Worm (Caenorhabditis elegans) whole organism, L4 larva: ENCODE results near the gene egl-13.

Source experiments
- F10B5.3 ChIP-seq: sonication (generic microtip); optimal IDR thresholded peaks from 2 replicates; lab custom pipeline; 2016; ENCODE audit warnings: mild to moderate bottlenecking, missing genetic modification characterization, missing compliant biosample characterization
- F49E8.2 ChIP-seq: sonication (generic microtip); optimal IDR thresholded peaks from 2 replicates; lab custom pipeline; 2016; ENCODE audit warnings: missing compliant biosample characterization, mild to moderate bottlenecking, missing genetic modification characterization, borderline replicate concordance
- Y105C5A.15 ChIP-seq: fragments of 200-800 bp; sonication (Bioruptor generic); IDR thresholded peaks from 2 replicates; pipeline ENCODE4 v1.3.6; 2022; ENCODE audit warnings: missing genetic modification characterization, missing compliant biosample characterization
- aha-1 ChIP-seq: fragments of 150-350 bp; peaks from one replicate; lab custom pipeline; 2014; ENCODE audit warnings: missing biosample characterization, missing genetic modification characterization
- aly-2 ChIP-seq: sonication (generic microtip); optimal IDR thresholded peaks from 2 replicates; lab custom pipeline; 2018; ENCODE audit warnings: missing biosample characterization, missing genetic modification characterization
- attf-4 ChIP-seq: sonication (generic microtip); optimal IDR thresholded peaks from 3 replicates; lab custom pipeline; 2017; ENCODE audit warnings: missing biosample characterization, missing genetic modification characterization
- ceh-20 ChIP-seq: fragments of 200-800 bp; sonication (Bioruptor generic); IDR thresholded peaks from 2 replicates; pipeline ENCODE4 v1.3.6; 2022; ENCODE audit warnings: missing genetic modification reagents, missing genetic modification characterization, missing compliant biosample characterization
- ceh-82 ChIP-seq: sonication (generic microtip); optimal IDR thresholded peaks from 2 replicates; lab custom pipeline; 2017; ENCODE audit warnings: missing biosample characterization, missing genetic modification characterization
- ctbp-1 ChIP-seq: fragments of 200-800 bp; sonication (Bioruptor generic); IDR thresholded peaks from 2 replicates; pipeline ENCODE4 v1.3.6; 2022; ENCODE audit warnings: missing genetic modification reagents, missing genetic modification characterization, missing compliant biosample characterization
- daf-16 ChIP-seq, 3 experiments: sonication (generic microtip); optimal IDR thresholded peaks; 2 replicates each; lab custom pipeline; 2016 to 2017; ENCODE audit warnings: missing genetic modification characterization in 3 of 3, missing genetic modification reagents in 3 of 3, mild to moderate bottlenecking in 2 of 3, missing compliant biosample characterization in 2 of 3, missing biosample characterization in 1 of 3, moderate library complexity in 1 of 3
- dmd-6 ChIP-seq: fragments of 200-800 bp; sonication (Bioruptor generic); IDR thresholded peaks from 2 replicates; pipeline ENCODE4 v1.3.6; 2022; ENCODE audit warnings: missing genetic modification reagents, missing genetic modification characterization, missing compliant biosample characterization
- egl-27 ChIP-seq: sonication (generic microtip); optimal IDR thresholded peaks from 3 replicates; lab custom pipeline; 2017; ENCODE audit warnings: missing biosample characterization, missing genetic modification reagents, missing genetic modification characterization
- fos-1 ChIP-seq: fragments of 150-350 bp; optimal IDR thresholded peaks from 2 replicates; lab custom pipeline; 2014; ENCODE audit warnings: missing biosample characterization, missing genetic modification characterization
- gei-8 ChIP-seq: fragments of 200-800 bp; sonication (Bioruptor generic); optimal IDR thresholded peaks from 2 replicates; lab custom pipeline; 2018; ENCODE audit warnings: mild to moderate bottlenecking, missing genetic modification characterization, missing compliant biosample characterization
- hlh-30 ChIP-seq: sonication (generic microtip); optimal IDR thresholded peaks from 2 replicates; lab custom pipeline; 2017; ENCODE audit warnings: antibody characterized with exemption, mild to moderate bottlenecking, missing genetic modification characterization, missing compliant biosample characterization; ENCODE audit not compliant: insufficient read depth
- hmg-1.1 ChIP-seq: fragments of 200-800 bp; sonication (Bioruptor generic); IDR thresholded peaks from 2 replicates; pipeline ENCODE4 v1.3.6; 2022; ENCODE audit warnings: missing genetic modification reagents, missing genetic modification characterization, missing compliant biosample characterization
- lin-13 ChIP-seq: fragments of 150-350 bp; optimal IDR thresholded peaks from 2 replicates; lab custom pipeline; 2014; ENCODE audit warnings: missing biosample characterization, missing genetic modification reagents, missing genetic modification characterization
- lin-39 ChIP-seq: fragments of 150-350 bp; optimal IDR thresholded peaks from 2 replicates; lab custom pipeline; 2014; ENCODE audit warnings: missing biosample characterization, missing genetic modification reagents, missing genetic modification characterization
- lir-3 ChIP-seq: sonication (generic microtip); optimal IDR thresholded peaks from 2 replicates; lab custom pipeline; 2016; ENCODE audit warnings: mild to moderate bottlenecking, missing genetic modification characterization, missing compliant biosample characterization
- madf-5 ChIP-seq, 2 experiments: fragments of 200-800 bp; sonication (Bioruptor generic); IDR thresholded peaks; 2 replicates each; pipeline ENCODE4 v1.3.6; 2022; ENCODE audit warnings: missing compliant biosample characterization in 2 of 2, missing genetic modification characterization in 2 of 2
- madf-9 ChIP-seq: fragments of 200-800 bp; sonication (Bioruptor generic); conservative IDR thresholded peaks from 2 replicates; pipeline ENCODE4 v1.3.6; 2022; ENCODE audit warnings: missing genetic modification reagents, missing genetic modification characterization, missing compliant biosample characterization
- mep-1 ChIP-seq: fragments of 150-350 bp; sonication (generic microtip); optimal IDR thresholded peaks from 3 replicates; lab custom pipeline; 2014; ENCODE audit warnings: missing biosample characterization, missing genetic modification characterization
- mes-2 ChIP-seq: sonication (generic microtip); optimal IDR thresholded peaks from 2 replicates; lab custom pipeline; 2016; ENCODE audit warnings: missing genotype, mild to moderate bottlenecking, missing genetic modification characterization, missing compliant biosample characterization; ENCODE audit not compliant: poor library complexity, severe bottlenecking
- mxl-3 ChIP-seq: fragments of 200-800 bp; sonication (Bioruptor generic); optimal IDR thresholded peaks from 2 replicates; lab custom pipeline; 2018; ENCODE audit warnings: mild to moderate bottlenecking, missing genetic modification characterization, missing compliant biosample characterization
- nhr-11 ChIP-seq: fragments of 150-350 bp; optimal IDR thresholded peaks from 2 replicates; lab custom pipeline; 2014; ENCODE audit warnings: missing biosample characterization, missing genetic modification characterization
- nhr-111 ChIP-seq: fragments of 200-800 bp; sonication (Bioruptor generic); optimal IDR thresholded peaks from 2 replicates; lab custom pipeline; 2018; ENCODE audit warnings: mild to moderate bottlenecking, missing genetic modification characterization, missing compliant biosample characterization
- nhr-25 ChIP-seq: sonication (generic microtip); optimal IDR thresholded peaks from 2 replicates; lab custom pipeline; 2017; ENCODE audit warnings: missing genetic modification characterization, mild to moderate bottlenecking, missing compliant biosample characterization, antibody characterized with exemption, moderate library complexity, borderline replicate concordance; ENCODE audit not compliant: insufficient read depth
- nhr-28 ChIP-seq: fragments of 150-350 bp; optimal IDR thresholded peaks from 2 replicates; lab custom pipeline; 2014; ENCODE audit warnings: missing biosample characterization, missing genetic modification characterization
- nhr-42 ChIP-seq: fragments of 200-800 bp; sonication (Bioruptor generic); IDR thresholded peaks from 2 replicates; pipeline ENCODE4 v1.3.6; 2022; ENCODE audit warnings: missing genetic modification characterization, missing compliant biosample characterization
- nhr-76 ChIP-seq: fragments of 150-350 bp; optimal IDR thresholded peaks from 2 replicates; lab custom pipeline; 2014; ENCODE audit warnings: missing biosample characterization, missing genetic modification characterization
- nhr-77 ChIP-seq: fragments of 150-350 bp; optimal IDR thresholded peaks from 2 replicates; lab custom pipeline; 2014; ENCODE audit warnings: missing biosample characterization, missing genetic modification characterization
- pqm-1 ChIP-seq: sonication (generic microtip); optimal IDR thresholded peaks from 2 replicates; lab custom pipeline; 2017; ENCODE audit warnings: missing biosample characterization, missing genetic modification characterization
- rbr-2 ChIP-seq: sonication (generic microtip); optimal IDR thresholded peaks from 2 replicates; lab custom pipeline; 2016; ENCODE audit warnings: missing genotype, missing genetic modification characterization, missing compliant biosample characterization
- saeg-2 ChIP-seq: fragments of 200-800 bp; sonication (Bioruptor generic); IDR thresholded peaks from 2 replicates; pipeline ENCODE4 v1.3.6; 2022; ENCODE audit warnings: missing genetic modification reagents, missing genetic modification characterization, missing compliant biosample characterization
- sdz-12 ChIP-seq: fragments of 200-800 bp; sonication (Bioruptor generic); optimal IDR thresholded peaks from 2 replicates; lab custom pipeline; 2018; ENCODE audit warnings: mild to moderate bottlenecking, missing genetic modification characterization, missing compliant biosample characterization
- set-16 ChIP-seq: fragments of 200-800 bp; sonication (Bioruptor generic); IDR thresholded peaks from 2 replicates; pipeline ENCODE4 v1.3.6; 2022; ENCODE audit warnings: missing genetic modification reagents, missing genetic modification characterization, missing compliant biosample characterization
- snpc-1.2 ChIP-seq: fragments of 200-800 bp; sonication (Bioruptor generic); IDR thresholded peaks from 2 replicates; pipeline ENCODE4 v1.3.6; 2022; ENCODE audit warnings: missing genetic modification reagents, missing genetic modification characterization, missing compliant biosample characterization
- snpc-4 ChIP-seq: fragments of 150-350 bp; optimal IDR thresholded peaks from 2 replicates; lab custom pipeline; 2014; ENCODE audit warnings: missing biosample characterization, missing genetic modification characterization
- spr-3 ChIP-seq: fragments of 200-800 bp; sonication (Bioruptor generic); optimal IDR thresholded peaks from 2 replicates; lab custom pipeline; 2018; ENCODE audit warnings: mild to moderate bottlenecking, missing genetic modification characterization, missing compliant biosample characterization
- tag-97 ChIP-seq: fragments of 200-800 bp; sonication (Bioruptor generic); IDR thresholded peaks from 2 replicates; pipeline ENCODE4 v1.3.6; 2022; ENCODE audit warnings: missing genetic modification characterization, missing compliant biosample characterization
- unc-130 ChIP-seq: sonication (generic microtip); optimal IDR thresholded peaks from 2 replicates; lab custom pipeline; 2016; ENCODE audit warnings: missing genetic modification reagents, missing genetic modification characterization, missing compliant biosample characterization
- unc-39 ChIP-seq: sonication (generic microtip); optimal IDR thresholded peaks from 2 replicates; lab custom pipeline; 2017; ENCODE audit warnings: missing biosample characterization, missing genetic modification characterization
- vab-7 ChIP-seq: fragments of 200-800 bp; sonication (Bioruptor generic); IDR thresholded peaks from 2 replicates; pipeline ENCODE4 v1.3.6; 2022; ENCODE audit warnings: missing genetic modification reagents, missing genetic modification characterization, missing compliant biosample characterization
- zfp-2 ChIP-seq: sonication (generic microtip); optimal IDR thresholded peaks from 2 replicates; lab custom pipeline; 2016; ENCODE audit warnings: mild to moderate bottlenecking, missing genetic modification characterization, missing compliant biosample characterization
- zfp-3 ChIP-seq: fragments of 200-800 bp; sonication (Bioruptor generic); conservative IDR thresholded peaks from 2 replicates; pipeline ENCODE4 v1.3.6; 2022; ENCODE audit warnings: missing genetic modification reagents, missing genetic modification characterization, missing compliant biosample characterization

egl-13 gene

ce11 chrX:5653813-5654212, 9.8 kb upstream of the egl-13 start, which contains the start of gene T22B7.7 (continued):
- TF ChIP-seq snpc-1.2 (GFP tag; lab: Robert Waterston, UW), result no peak
- no peak for TF ChIP-seq tag-97 (GFP tag; lab: Robert Waterston, UW)
- peak; percentile 3 for TF ChIP-seq nhr-77 (tag; lab: Kevin White, UChicago)
- peak; percentile 43 for TF ChIP-seq gei-8 (GFP tag; lab: Kevin White, UChicago)
- no peak for TF ChIP-seq ceh-20 (GFP tag; lab: Robert Waterston, UW)
- TF ChIP-seq nhr-42 (GFP tag; lab: Robert Waterston, UW), result no peak
- peak; percentile 42 for TF ChIP-seq pqm-1 (tag; lab: Kevin White, UChicago)
- no peak for TF ChIP-seq fos-1
- no peak for TF ChIP-seq lin-39 (tag; lab: Kevin White, UChicago)
- TF ChIP-seq rbr-2 (tag; lab: Kevin White, UChicago), result no peak
- no peak for TF ChIP-seq saeg-2 (GFP tag; lab: Robert Waterston, UW)
- TF ChIP-seq lir-3 (tag; lab: Kevin White, UChicago), result no peak
- no peak for TF ChIP-seq Y105C5A.15
- TF ChIP-seq madf-9 (GFP tag; lab: Robert Waterston, UW), result no peak
- TF ChIP-seq unc-130 (GFP tag; lab: Kevin White, UChicago), result no peak
- TF ChIP-seq nhr-111 (GFP tag; lab: Kevin White, UChicago), result no peak
- no peak for TF ChIP-seq ceh-82 (tag; lab: Kevin White, UChicago)
- TF ChIP-seq mes-2 (tag; lab: Kevin White, UChicago), result no peak
- no peak for TF ChIP-seq zfp-2 (tag; lab: Kevin White, UChicago)
- no peak for TF ChIP-seq F49E8.2 (tag; lab: Kevin White, UChicago)
- peak in 1 of 2 experiments; percentile 97 for TF ChIP-seq daf-16 (GFP tag; optimal IDR thresholded peaks at IDR 0.05; lab: Kevin White, UChicago)
- peak; percentile 83 for TF ChIP-seq daf-16 (tag; optimal IDR thresholded peaks at IDR 0.05; lab: Kevin White, UChicago)
- no peak for TF ChIP-seq vab-7 (GFP tag; lab: Robert Waterston, UW)
- no peak for TF ChIP-seq aly-2
- TF ChIP-seq attf-4 (tag; lab: Kevin White, UChicago), result no peak
- no peak for TF ChIP-seq madf-5 (GFP tag; IDR thresholded peaks at IDR 0.05; lab: Robert Waterston, UW)
- TF ChIP-seq zfp-3 (GFP tag; lab: Robert Waterston, UW), result no peak
- TF ChIP-seq dmd-6 (GFP tag; lab: Robert Waterston, UW), result peak; percentile 96
- TF ChIP-seq lin-13, result peak; percentile 0
- TF ChIP-seq set-16, result no peak
- TF ChIP-seq nhr-76, result no peak
- TF ChIP-seq unc-39 (tag; lab: Kevin White, UChicago), result no peak
- TF ChIP-seq hmg-1.1, result peak; percentile 35; the same call in 1 of the 2 replicates
- no peak for TF ChIP-seq egl-27 (tag; lab: Kevin White, UChicago)
- TF ChIP-seq, all 104 proteins: peak for 18

ce11 chrX:5655601-5656000, 8.0 kb upstream of the egl-13 start:
- TF ChIP-seq aha-1 (tag; lab: Kevin White, UChicago), result peak; percentile 68
- TF ChIP-seq F49E8.2 (tag; lab: Kevin White, UChicago), result no peak
- TF ChIP-seq nhr-42 (GFP tag; lab: Robert Waterston, UW), result no peak

- TF ChIP-seq sdz-12 (GFP tag; lab: Kevin White, UChicago) (no peak), hlh-30 (tag; lab: Kevin White, UChicago) (peak; percentile 43), mxl-3 (GFP tag; lab: Kevin White, UChicago) (peak; percentile 23), aly-2 (no peak), nhr-25 (tag; lab: Kevin White, UChicago) (peak; percentile 25), Y105C5A.15 (no peak), zfp-2 (tag; lab: Kevin White, UChicago) (no peak), F10B5.3 (tag; lab: Kevin White, UChicago) (no peak), nhr-42 (GFP tag; lab: Robert Waterston, UW) (no peak), lir-3 (tag; lab: Kevin White, UChicago) (no peak), spr-3 (GFP tag; lab: Kevin White, UChicago) (no peak), aha-1 (tag; lab: Kevin White, UChicago) (peak; percentile 17), mep-1 (tag; lab: Kevin White, UChicago) (peak; percentile 40), egl-27 (tag; lab: Kevin White, UChicago) (no peak), nhr-77 (tag; lab: Kevin White, UChicago) (no peak), ctbp-1 (GFP tag; lab: Robert Waterston, UW) (no peak), nhr-11 (tag; lab: Kevin White, UChicago) (no peak), mes-2 (tag; lab: Kevin White, UChicago) (no peak), nhr-28 (tag; lab: Kevin White, UChicago) (peak; percentile 44), snpc-4 (tag; lab: Kevin White, UChicago) (no peak)
Observed at ce11 chrX:5659614-5660013, 4.0 kb upstream of the egl-13 start, which contains the start of gene T22B7.22. Gene T22B7.22, plus strand, starts transcription at chrX:5659967.
